Fruit fly (Drosophila melanogaster) whole organism, embryonic: ENCODE data around the gene Pi3K68D.

ENCODE experiments used
- CG11085 ChIP-seq: fragments of 200-800 bp; sonication (Bioruptor generic); IDR thresholded peaks from 2 replicates; pipeline ENCODE4 v1.3.6; 2022; ENCODE audit warnings: missing biosample characterization, missing genetic modification characterization
- CG11695 ChIP-seq: fragments of 200-800 bp; sonication (Bioruptor generic); IDR thresholded peaks from 3 replicates; pipeline ENCODE4 v1.3.6; 2022; ENCODE audit warnings: missing biosample characterization, missing genetic modification characterization
- CG12104 ChIP-seq: fragments of 200-800 bp; sonication (Bioruptor generic); optimal IDR thresholded peaks from 3 replicates; lab custom pipeline; 2016; ENCODE audit warnings: missing biosample characterization, missing genetic modification characterization
- CG14441 ChIP-seq: fragments of 200-800 bp; sonication (Bioruptor generic); IDR thresholded peaks from 2 replicates; pipeline ENCODE4 v1.3.6; 2022; ENCODE audit warnings: missing biosample characterization, missing genetic modification characterization
- CG15479 ChIP-seq: fragments of 200-800 bp; sonication (Bioruptor generic); optimal IDR thresholded peaks from 3 replicates; lab custom pipeline; 2019; ENCODE audit warnings: missing biosample characterization, mild to moderate bottlenecking, missing genetic modification characterization, moderate library complexity
- CG1603 ChIP-seq: fragments of 200-800 bp; sonication (Bioruptor generic); optimal IDR thresholded peaks from 2 replicates; lab custom pipeline; 2019; ENCODE audit warnings: missing biosample characterization, mild to moderate bottlenecking, missing genetic modification characterization, moderate library complexity
- CG18476 ChIP-seq: fragments of 200-800 bp; sonication (Bioruptor generic); optimal IDR thresholded peaks from 2 replicates; lab custom pipeline; 2016; ENCODE audit warnings: missing biosample characterization, mild to moderate bottlenecking, missing genetic modification characterization
- CG2129 ChIP-seq: fragments of 200-800 bp; sonication (Bioruptor generic); IDR thresholded peaks from 2 replicates; pipeline ENCODE4 v1.3.6; 2022; ENCODE audit warnings: missing biosample characterization, missing genetic modification characterization; ENCODE audit not compliant: partially characterized antibody
- CG2875 ChIP-seq: fragments of 200-800 bp; sonication (Bioruptor generic); optimal IDR thresholded peaks from 2 replicates; lab custom pipeline; 2017; ENCODE audit warnings: missing biosample characterization, mild to moderate bottlenecking, missing genetic modification characterization, missing genetic modification reagents
- CG32532 ChIP-seq: fragments of 200-800 bp; sonication (Bioruptor generic); IDR thresholded peaks from 2 replicates; pipeline ENCODE4 v1.3.6; 2022; ENCODE audit warnings: missing biosample characterization, missing genetic modification characterization
- CG3281 ChIP-seq: fragments of 200-800 bp; sonication (Bioruptor generic); optimal IDR thresholded peaks from 3 replicates; lab custom pipeline; 2017; ENCODE audit warnings: missing biosample characterization, mild to moderate bottlenecking, missing genetic modification characterization
- CG3726 ChIP-seq: fragments of 200-800 bp; sonication (Bioruptor generic); IDR thresholded peaks from 3 replicates; pipeline ENCODE4, ENCODE4 v1.3.6; 2022; ENCODE audit warnings: missing biosample characterization, missing genetic modification characterization
- CG8290 ChIP-seq, 3 experiments: fragments of 200-800 bp; sonication (Bioruptor generic); optimal IDR thresholded peaks; 2 replicates each; lab custom pipeline; 2016 to 2019; ENCODE audit warnings: missing biosample characterization in 3 of 3, missing genetic modification characterization in 3 of 3, mild to moderate bottlenecking in 2 of 3, moderate library complexity in 1 of 3
- CG9876 ChIP-seq: fragments of 200-800 bp; sonication (Bioruptor generic); optimal IDR thresholded peaks from 2 replicates; lab custom pipeline; 2016; ENCODE audit warnings: missing biosample characterization, missing genetic modification characterization
- CkIIα-i1 ChIP-seq: fragments of 200-800 bp; sonication (Bioruptor generic); IDR thresholded peaks from 2 replicates; pipeline ENCODE4 v1.3.6; 2022; ENCODE audit warnings: missing biosample characterization, missing genetic modification characterization
- Dek ChIP-seq: fragments of 200-800 bp; sonication (Bioruptor generic); optimal IDR thresholded peaks from 3 replicates; lab custom pipeline; 2019; ENCODE audit warnings: missing biosample characterization, mild to moderate bottlenecking, missing genetic modification characterization, moderate library complexity
- Doc3 ChIP-seq: fragments of 200-800 bp; sonication (Bioruptor generic); IDR thresholded peaks from 3 replicates; pipeline ENCODE4 v1.3.6; 2022; ENCODE audit warnings: missing biosample characterization, missing genetic modification characterization; ENCODE audit not compliant: partially characterized antibody
- Drgx ChIP-seq: fragments of 200-800 bp; sonication (Bioruptor generic); IDR thresholded peaks from 2 replicates; pipeline ENCODE4 v1.3.6; 2022; ENCODE audit warnings: missing biosample characterization, missing genetic modification characterization
- HLH4C ChIP-seq: fragments of 200-800 bp; sonication (Bioruptor generic); IDR thresholded peaks from 3 replicates; pipeline ENCODE4 v1.3.6; 2022; ENCODE audit warnings: missing biosample characterization, missing genetic modification characterization; ENCODE audit not compliant: partially characterized antibody
- Hsf ChIP-seq: fragments of 200-800 bp; sonication (Bioruptor generic); optimal IDR thresholded peaks from 3 replicates; lab custom pipeline; 2016; ENCODE audit warnings: missing biosample characterization, missing genetic modification characterization
- Jarid2 ChIP-seq: fragments of 200-800 bp; sonication (Bioruptor generic); optimal IDR thresholded peaks from 3 replicates; lab custom pipeline; 2017; ENCODE audit warnings: mild to moderate bottlenecking, missing biosample characterization, missing genetic modification reagents, missing genetic modification characterization
- Mad ChIP-seq: fragments of 200-800 bp; sonication (Bioruptor generic); optimal IDR thresholded peaks from 2 replicates; lab custom pipeline; 2016; ENCODE audit warnings: missing biosample characterization, missing genetic modification characterization
- Mrtf ChIP-seq: fragments of 200-800 bp; sonication (Bioruptor generic); IDR thresholded peaks from 3 replicates; pipeline ENCODE4 v1.3.6; 2022; ENCODE audit warnings: missing biosample characterization, missing genetic modification characterization
- Myb ChIP-seq: fragments of 200-800 bp; sonication (Bioruptor generic); optimal IDR thresholded peaks from 2 replicates; lab custom pipeline; 2016; ENCODE audit warnings: missing biosample characterization, missing genetic modification characterization
- Nf-YA ChIP-seq: fragments of 200-800 bp; sonication (Bioruptor generic); IDR thresholded peaks from 2 replicates; pipeline ENCODE4 v1.3.6; 2022; ENCODE audit warnings: missing biosample characterization, missing genetic modification characterization
- Rfx ChIP-seq: fragments of 200-800 bp; sonication (Bioruptor generic); IDR thresholded peaks from 2 replicates; pipeline ENCODE4 v1.3.6; 2022; ENCODE audit warnings: missing biosample characterization, missing genetic modification characterization
- Stat92E ChIP-seq, 3 experiments: fragments of >200 bp in 2 of 3; fragments of 200-800 bp in 1 of 3; sonication (Bioruptor generic) in 1 of 3; optimal IDR thresholded peaks; 2 replicates each; lab custom pipeline; 2017 to 2019; ENCODE audit warnings: missing biosample characterization in 3 of 3, missing genetic modification characterization in 3 of 3, mild to moderate bottlenecking in 1 of 3, moderate library complexity in 1 of 3
- TFAM ChIP-seq: fragments of 200-800 bp; sonication (Bioruptor generic); optimal IDR thresholded peaks from 2 replicates; lab custom pipeline; 2017; ENCODE audit warnings: missing biosample characterization, missing genetic modification characterization, inconsistent platforms
- Usf ChIP-seq: fragments of 200-800 bp; sonication (Bioruptor generic); optimal IDR thresholded peaks from 2 replicates; lab custom pipeline; 2017; ENCODE audit warnings: missing genotype, missing biosample characterization, missing genetic modification characterization
- abd-A ChIP-seq: fragments of 200-800 bp; sonication (Bioruptor generic); optimal IDR thresholded peaks from 3 replicates; lab custom pipeline; 2019; ENCODE audit warnings: missing biosample characterization, mild to moderate bottlenecking, missing genetic modification characterization, moderate library complexity
- br ChIP-seq: fragments of >200 bp; optimal IDR thresholded peaks from 2 replicates; lab custom pipeline; 2017
- chinmo ChIP-seq: fragments of 200-800 bp; sonication (Bioruptor generic); IDR thresholded peaks from 4 replicates; pipeline ENCODE4 v1.3.6; 2022; ENCODE audit warnings: missing biosample characterization, missing genetic modification characterization; ENCODE audit not compliant: partially characterized antibody
- corto ChIP-seq: fragments of 200-800 bp; sonication (Bioruptor generic); optimal IDR thresholded peaks from 2 replicates; lab custom pipeline; 2016; ENCODE audit warnings: missing biosample characterization, mild to moderate bottlenecking, missing genetic modification characterization, moderate library complexity
- crp ChIP-seq, 2 experiments: fragments of 200-800 bp; sonication (Bioruptor generic); optimal IDR thresholded peaks; 2 replicates in 1 of 2; 3 replicates in 1 of 2; lab custom pipeline; 2017; ENCODE audit warnings: missing biosample characterization in 2 of 2, missing genetic modification characterization in 2 of 2, mild to moderate bottlenecking in 1 of 2, moderate library complexity in 1 of 2
- en ChIP-seq: fragments of 200-800 bp; sonication (Bioruptor generic); optimal IDR thresholded peaks from 2 replicates; lab custom pipeline; 2016; ENCODE audit warnings: missing biosample characterization, missing genetic modification characterization
- ewg ChIP-seq: fragments of 200-800 bp; sonication (Bioruptor generic); optimal IDR thresholded peaks from 3 replicates; lab custom pipeline; 2017; ENCODE audit warnings: mild to moderate bottlenecking, missing biosample characterization, missing genetic modification reagents, missing genetic modification characterization
- fd64A ChIP-seq: fragments of 200-800 bp; sonication (Bioruptor generic); optimal IDR thresholded peaks from 3 replicates; lab custom pipeline; 2018; ENCODE audit warnings: missing biosample characterization, mild to moderate bottlenecking, missing genetic modification characterization
- ham ChIP-seq: fragments of 200-800 bp; sonication (Bioruptor generic); IDR thresholded peaks from 2 replicates; pipeline ENCODE4 v1.3.6; 2022; ENCODE audit warnings: missing biosample characterization, missing genetic modification characterization
- lov ChIP-seq, 2 experiments: fragments of 200-800 bp in 1 of 2; fragments of >200 bp in 1 of 2; sonication (Bioruptor generic) in 1 of 2; IDR thresholded peaks in 1 of 2; optimal IDR thresholded peaks in 1 of 2; 2 replicates in 1 of 2; 3 replicates in 1 of 2; pipeline versions ENCODE4 v1.3.6 to Lab custom; 2017 to 2022; ENCODE audit warnings: missing biosample characterization in 1 of 2, missing genetic modification characterization in 1 of 2
- peb ChIP-seq: fragments of 200-800 bp; sonication (Bioruptor generic); IDR thresholded peaks from 2 replicates; pipeline ENCODE4 v1.3.6; 2022; ENCODE audit warnings: missing biosample characterization, missing genetic modification characterization
- ro ChIP-seq: fragments of 200-800 bp; sonication (Bioruptor generic); IDR thresholded peaks from 2 replicates; pipeline ENCODE4 v1.3.6; 2022; ENCODE audit warnings: missing biosample characterization, missing genetic modification characterization
- sim ChIP-seq: fragments of 200-800 bp; sonication (Bioruptor generic); IDR thresholded peaks from 2 replicates; pipeline ENCODE4 v1.3.6; 2022; ENCODE audit warnings: missing biosample characterization, missing genetic modification characterization
- slp2 ChIP-seq: fragments of 200-800 bp; sonication (Bioruptor generic); optimal IDR thresholded peaks from 2 replicates; lab custom pipeline; 2016; ENCODE audit warnings: missing biosample characterization, missing genetic modification characterization
- sob ChIP-seq: fragments of 200-800 bp; sonication (Bioruptor generic); IDR thresholded peaks from 2 replicates; pipeline ENCODE4 v1.3.6; 2022; ENCODE audit warnings: missing biosample characterization, missing genetic modification characterization
- tin ChIP-seq: fragments of 200-800 bp; sonication (Bioruptor generic); optimal IDR thresholded peaks from 3 replicates; lab custom pipeline; 2016; ENCODE audit warnings: missing biosample characterization, missing genetic modification characterization
- tna ChIP-seq: fragments of 200-800 bp; sonication (Bioruptor generic); IDR thresholded peaks from 2 replicates; pipeline ENCODE4 v1.3.6; 2022; ENCODE audit warnings: missing biosample characterization, missing genetic modification characterization; ENCODE audit not compliant: partially characterized antibody
- trh ChIP-seq: fragments of 200-800 bp; sonication (Bioruptor generic); optimal IDR thresholded peaks from 2 replicates; lab custom pipeline; 2016; ENCODE audit warnings: missing biosample characterization, missing genetic modification characterization
- vvl ChIP-seq: fragments of 200-800 bp; sonication (Bioruptor generic); IDR thresholded peaks from 2 replicates; pipeline ENCODE4 v1.3.6; 2022; ENCODE audit warnings: missing biosample characterization, missing genetic modification characterization
- wdn ChIP-seq: fragments of 200-800 bp; sonication (Bioruptor generic); IDR thresholded peaks from 2 replicates; pipeline ENCODE4 v1.3.6; 2022; ENCODE audit warnings: missing biosample characterization, missing genetic modification characterization
- z ChIP-seq: fragments of 200-800 bp; sonication (Bioruptor generic); IDR thresholded peaks from 3 replicates; pipeline ENCODE4 v1.3.6; 2022; ENCODE audit warnings: missing biosample characterization, missing genetic modification characterization
- zfh2 ChIP-seq: fragments of 200-800 bp; sonication (Bioruptor generic); optimal IDR thresholded peaks from 2 replicates; lab custom pipeline; 2016; ENCODE audit warnings: missing biosample characterization, missing genetic modification characterization

Gene Pi3K68D

dm6 chr3L:11789773-11790172 is at the start of gene Pi3K68D (continued):
- TF ChIP-seq corto (GFP tag; lab: Kevin White, UChicago) = no peak
- no peak for TF ChIP-seq ro
- TF ChIP-seq Drgx = no peak
- TF ChIP-seq sob (GFP tag; lab: Robert Waterston, UW) = 0 out of 2 replicates have a peak, but pooled peaks have one; percentile 16
- no peak for TF ChIP-seq Stat92E (GFP tag; optimal IDR thresholded peaks at IDR 0.05; lab: Kevin White, UChicago)
- no peak for TF ChIP-seq CG18476 (GFP tag; lab: Kevin White, UChicago)
- TF ChIP-seq chinmo (GFP tag; lab: Robert Waterston, UW) = peak; percentile 99
- no peak for TF ChIP-seq tin (GFP tag; lab: Kevin White, UChicago)
- TF ChIP-seq Mad (GFP tag; lab: Kevin White, UChicago) = no peak
- no peak for TF ChIP-seq en
- no peak for TF ChIP-seq CG15479 (GFP tag; lab: Kevin White, UChicago)
- TF ChIP-seq Dek (tag; lab: Kevin White, UChicago) = no peak
- TF ChIP-seq CG2129 (GFP tag; lab: Robert Waterston, UW) = peak; percentile 88
- no peak for TF ChIP-seq ham (GFP tag; lab: Robert Waterston, UW)
- no peak for TF ChIP-seq z (GFP tag; lab: Robert Waterston, UW)
- peak; percentile 84 for TF ChIP-seq Doc3 (GFP tag; lab: Robert Waterston, UW)
- TF ChIP-seq CG14441 = no peak
- no peak for TF ChIP-seq CG11695 (GFP tag; lab: Robert Waterston, UW)
- no peak for TF ChIP-seq peb (GFP tag; lab: Robert Waterston, UW)
- no peak for TF ChIP-seq fd64A (GFP tag; lab: Kevin White, UChicago)
- no peak for TF ChIP-seq trh (GFP tag; lab: Kevin White, UChicago)
- TF ChIP-seq CG32532 (GFP tag; lab: Robert Waterston, UW) = no peak
- TF ChIP-seq Jarid2 (GFP tag; lab: Kevin White, UChicago) = no peak
- TF ChIP-seq vvl (GFP tag; lab: Robert Waterston, UW) = no peak
- no peak for TF ChIP-seq sim
- peak; percentile 88 for TF ChIP-seq HLH4C (GFP tag; lab: Robert Waterston, UW)
- no peak for TF ChIP-seq zfh2 (GFP tag; lab: Kevin White, UChicago)
- no peak for TF ChIP-seq lov (optimal IDR thresholded peaks at IDR 0.05; lab: Kevin White, UChicago)
- TF ChIP-seq lov (GFP tag; IDR thresholded peaks at IDR 0.05; lab: Robert Waterston, UW) = no peak
- TF ChIP-seq CG2875 = no peak
- no peak for TF ChIP-seq CkIIα-i1
- TF ChIP-seq CG3726 (GFP tag; lab: Robert Waterston, UW) = no peak
- TF ChIP-seq CG11085 (GFP tag; lab: Robert Waterston, UW) = no peak
- no peak for TF ChIP-seq CG9876 (GFP tag; lab: Kevin White, UChicago)
- TF ChIP-seq CG8290 (GFP tag; optimal IDR thresholded peaks at IDR 0.05; lab: Kevin White, UChicago) = no peak
- no peak for TF ChIP-seq CG8290 (tag; optimal IDR thresholded peaks at IDR 0.05; lab: Kevin White, UChicago)
- TF ChIP-seq crp (GFP tag; optimal IDR thresholded peaks at IDR 0.05; lab: Kevin White, UChicago) = peak in 1 of 2 experiments; percentile 65
- no peak for TF ChIP-seq Nf-YA (GFP tag; lab: Robert Waterston, UW)
- TF ChIP-seq Mrtf = no peak
- TF ChIP-seq CG12104 (GFP tag; lab: Kevin White, UChicago) = no peak
- no peak for TF ChIP-seq wdn
- TF ChIP-seq Hsf = peak; percentile 12
- TF ChIP-seq Myb (GFP tag; lab: Kevin White, UChicago) = peak; percentile 100
- TF ChIP-seq Usf = no peak
- TF ChIP-seq TFAM (GFP tag; lab: Kevin White, UChicago) = no peak
- TF ChIP-seq CG3281 (GFP tag; lab: Kevin White, UChicago) = no peak
- peak; percentile 84 for TF ChIP-seq tna (GFP tag; lab: Robert Waterston, UW)
- no peak for TF ChIP-seq abd-A
- no peak for TF ChIP-seq Rfx (GFP tag; lab: Robert Waterston, UW)
- peak; percentile 85 for TF ChIP-seq ewg (GFP tag; lab: Kevin White, UChicago)
- TF ChIP-seq CG1603 (tag; lab: Kevin White, UChicago) = peak; percentile 88
- TF ChIP-seq br (lab: Kevin White, UChicago) = no peak
- peak; percentile 2 for TF ChIP-seq slp2 (GFP tag; lab: Kevin White, UChicago)
